Worm (Caenorhabditis elegans) whole organism, L2 larva: ENCODE measurements around the gene lgc-14.
A peak's percentile ranks its signal among the peaks of the same experiment; 100 is the strongest.

ENCODE experiments used
- C34F6.9 ChIP-seq: fragments of 150-350 bp; optimal IDR thresholded peaks from 2 replicates; lab custom pipeline; 2014; ENCODE audit warnings: missing biosample characterization, missing genetic modification characterization
- F13H6.1 ChIP-seq: sonication (generic microtip); optimal IDR thresholded peaks from 2 replicates; lab custom pipeline; 2016; ENCODE audit warnings: missing genetic modification characterization, missing compliant biosample characterization
- ama-1 ChIP-seq: fragments of 150-350 bp; optimal IDR thresholded peaks from 2 replicates; lab custom pipeline; 2018; ENCODE audit warnings: inconsistent platforms
- blmp-1 ChIP-seq: sonication (generic microtip); optimal IDR thresholded peaks from 2 replicates; lab custom pipeline; 2017; ENCODE audit warnings: missing genetic modification characterization, mild to moderate bottlenecking, missing compliant biosample characterization, antibody characterized with exemption, moderate library complexity; ENCODE audit not compliant: insufficient read depth
- ceh-16 ChIP-seq: fragments of 150-350 bp; optimal IDR thresholded peaks from 2 replicates; lab custom pipeline; 2014; ENCODE audit warnings: missing biosample characterization, missing genetic modification characterization
- ceh-82 ChIP-seq: fragments of 150-350 bp; optimal IDR thresholded peaks from 2 replicates; lab custom pipeline; 2014; ENCODE audit warnings: missing biosample characterization, missing genetic modification characterization
- crh-2 ChIP-seq: sonication (generic microtip); optimal IDR thresholded peaks from 2 replicates; lab custom pipeline; 2017; ENCODE audit warnings: missing biosample characterization, missing genetic modification characterization
- dmd-4 ChIP-seq: sonication (generic microtip); optimal IDR thresholded peaks from 2 replicates; lab custom pipeline; 2017; ENCODE audit warnings: missing biosample characterization, missing genetic modification characterization
- elt-1 ChIP-seq: fragments of 150-350 bp; optimal IDR thresholded peaks from 2 replicates; lab custom pipeline; 2014; ENCODE audit warnings: missing biosample characterization, missing genetic modification characterization
- elt-3 ChIP-seq: sonication (generic microtip); optimal IDR thresholded peaks from 2 replicates; lab custom pipeline; 2017; ENCODE audit warnings: missing biosample characterization, missing genetic modification characterization
- fos-1 ChIP-seq: fragments of 150-350 bp; optimal IDR thresholded peaks from 2 replicates; lab custom pipeline; 2014; ENCODE audit warnings: missing biosample characterization, missing genetic modification characterization
- gmeb-1 ChIP-seq: fragments of 150-350 bp; optimal IDR thresholded peaks from 2 replicates; lab custom pipeline; 2014; ENCODE audit warnings: missing biosample characterization, missing genetic modification characterization
- lin-11 ChIP-seq: fragments of 150-350 bp; sonication (generic microtip); optimal IDR thresholded peaks from 2 replicates; lab custom pipeline; 2014; ENCODE audit warnings: missing biosample characterization, missing genetic modification characterization, inconsistent platforms, mixed read lengths
- lin-39 ChIP-seq: fragments of 150-350 bp; optimal IDR thresholded peaks from 2 replicates; lab custom pipeline; 2014; ENCODE audit warnings: missing biosample characterization, missing genetic modification reagents, missing genetic modification characterization
- mab-5 ChIP-seq: fragments of 150-350 bp; optimal IDR thresholded peaks from 2 replicates; lab custom pipeline; 2014; ENCODE audit warnings: missing biosample characterization, missing genetic modification characterization
- mdl-1 ChIP-seq, 2 experiments: fragments of 150-350 bp in 1 of 2; sonication (generic microtip) in 1 of 2; optimal IDR thresholded peaks; 2 replicates each; lab custom pipeline; 2017; ENCODE audit warnings: missing biosample characterization in 2 of 2, missing genetic modification characterization in 2 of 2
- nhr-10 ChIP-seq: sonication (generic microtip); optimal IDR thresholded peaks from 2 replicates; lab custom pipeline; 2017; ENCODE audit warnings: missing biosample characterization, missing genetic modification characterization
- nhr-11 ChIP-seq: fragments of 150-350 bp; optimal IDR thresholded peaks from 2 replicates; lab custom pipeline; 2014; ENCODE audit warnings: missing biosample characterization, missing genetic modification characterization
- nhr-129 ChIP-seq: fragments of 150-350 bp; optimal IDR thresholded peaks from 2 replicates; lab custom pipeline; 2014; ENCODE audit warnings: missing biosample characterization, missing genetic modification characterization
- nhr-21 ChIP-seq: fragments of 150-350 bp; optimal IDR thresholded peaks from 2 replicates; lab custom pipeline; 2014; ENCODE audit warnings: missing biosample characterization, missing genetic modification characterization
- nhr-23 ChIP-seq: fragments of 150-350 bp; optimal IDR thresholded peaks from 2 replicates; lab custom pipeline; 2014; ENCODE audit warnings: missing biosample characterization, missing genetic modification reagents, missing genetic modification characterization
- nhr-237 ChIP-seq: fragments of 150-350 bp; optimal IDR thresholded peaks from 2 replicates; lab custom pipeline; 2014; ENCODE audit warnings: missing biosample characterization, missing genetic modification characterization
- nhr-25 ChIP-seq: fragments of 150-350 bp; sonication (generic microtip); optimal IDR thresholded peaks from 3 replicates; lab custom pipeline; 2014; ENCODE audit warnings: missing biosample characterization, missing genetic modification characterization
- nhr-6 ChIP-seq: fragments of 150-350 bp; optimal IDR thresholded peaks from 2 replicates; lab custom pipeline; 2014; ENCODE audit warnings: missing biosample characterization, missing genetic modification characterization
- sem-4 ChIP-seq: fragments of 150-350 bp; optimal IDR thresholded peaks from 2 replicates; lab custom pipeline; 2014; ENCODE audit warnings: missing biosample characterization, missing genetic modification reagents, missing genetic modification characterization
- sma-9 ChIP-seq, 2 experiments: fragments of 150-350 bp in 1 of 2; sonication (generic microtip) in 1 of 2; optimal IDR thresholded peaks; 2 replicates each; lab custom pipeline; 2014 to 2016; ENCODE audit warnings: missing genetic modification characterization in 2 of 2, mild to moderate bottlenecking in 1 of 2, missing biosample characterization in 1 of 2, missing compliant biosample characterization in 1 of 2, missing genetic modification reagents in 1 of 2, moderate library complexity in 1 of 2
- snpc-4 ChIP-seq: fragments of 150-350 bp; optimal IDR thresholded peaks from 2 replicates; lab custom pipeline; 2014; ENCODE audit warnings: missing biosample characterization, missing genetic modification characterization
- unc-55 ChIP-seq: fragments of 150-350 bp; sonication (generic microtip); optimal IDR thresholded peaks from 3 replicates; lab custom pipeline; 2014; ENCODE audit warnings: missing biosample characterization, missing genetic modification reagents, missing genetic modification characterization
- unc-62 ChIP-seq: fragments of 150-350 bp; optimal IDR thresholded peaks from 2 replicates; lab custom pipeline; 2014; ENCODE audit warnings: missing biosample characterization, missing genetic modification reagents, missing genetic modification characterization
- zag-1 ChIP-seq: fragments of 150-350 bp; optimal IDR thresholded peaks from 2 replicates; lab custom pipeline; 2014; ENCODE audit warnings: missing biosample characterization, missing genetic modification characterization
- ztf-11 ChIP-seq: sonication (generic microtip); optimal IDR thresholded peaks from 2 replicates; lab custom pipeline; 2017; ENCODE audit warnings: missing biosample characterization, missing genetic modification characterization
- ztf-4 ChIP-seq: fragments of 150-350 bp; optimal IDR thresholded peaks from 2 replicates; lab custom pipeline; 2014; ENCODE audit warnings: missing biosample characterization, missing genetic modification characterization

lgc-14 gene

DNA sequence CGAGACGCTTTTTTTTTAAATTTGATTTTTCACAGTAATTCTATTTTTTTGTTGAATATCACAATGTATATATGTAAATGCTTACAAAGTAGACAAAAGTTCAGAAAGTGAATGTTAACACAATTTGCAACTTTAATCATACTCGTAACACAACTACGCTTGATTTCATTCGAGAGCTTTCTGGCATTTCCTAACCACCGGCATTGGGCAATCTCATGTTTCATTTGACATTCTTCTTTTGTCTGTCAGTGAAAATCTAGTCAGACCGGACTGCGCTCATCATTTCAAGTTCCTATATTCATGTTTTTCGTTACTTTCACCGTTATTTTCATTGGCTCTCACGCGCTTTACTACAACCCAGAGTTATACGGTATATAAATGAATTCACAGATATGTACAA lies at the start of gene lgc-14:
Gene lgc-14, plus strand, starts transcription at position 301 of the 400 bp plus-strand sequence.
- no peak for TF ChIP-seq nhr-6 (tag; lab: Kevin White, UChicago)

DNA sequence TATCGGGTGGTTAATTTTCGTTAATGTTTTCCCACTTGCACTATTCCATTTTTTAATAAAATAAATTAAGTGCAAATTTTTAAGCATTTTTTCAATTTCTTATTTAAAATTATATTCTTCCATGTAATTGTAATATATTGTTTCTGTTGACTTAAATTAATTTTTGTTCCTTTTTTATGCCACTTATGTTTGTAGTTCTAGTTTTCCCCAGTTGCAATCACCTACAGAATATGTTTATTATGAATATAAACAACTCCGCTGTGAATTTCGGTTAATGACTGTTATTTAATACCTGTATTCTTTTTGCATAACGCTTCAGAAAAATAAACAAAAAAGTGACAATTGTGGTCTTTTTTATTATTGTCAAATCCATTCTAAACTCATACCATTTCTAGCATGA lies 46.4 kb upstream of the lgc-14 start, which contains the start of gene lgc-23:
Gene lgc-23, plus strand, starts transcription at position 301 of the 400 bp plus-strand sequence.
- no peak for TF ChIP-seq gmeb-1 (tag; lab: Kevin White, UChicago)
- TF ChIP-seq nhr-10 (tag; lab: Kevin White, UChicago) = no peak
- TF ChIP-seq ama-1 (lab: Kevin White, UChicago) = no peak
- TF ChIP-seq nhr-11 (tag; lab: Kevin White, UChicago) = no peak

DNA sequence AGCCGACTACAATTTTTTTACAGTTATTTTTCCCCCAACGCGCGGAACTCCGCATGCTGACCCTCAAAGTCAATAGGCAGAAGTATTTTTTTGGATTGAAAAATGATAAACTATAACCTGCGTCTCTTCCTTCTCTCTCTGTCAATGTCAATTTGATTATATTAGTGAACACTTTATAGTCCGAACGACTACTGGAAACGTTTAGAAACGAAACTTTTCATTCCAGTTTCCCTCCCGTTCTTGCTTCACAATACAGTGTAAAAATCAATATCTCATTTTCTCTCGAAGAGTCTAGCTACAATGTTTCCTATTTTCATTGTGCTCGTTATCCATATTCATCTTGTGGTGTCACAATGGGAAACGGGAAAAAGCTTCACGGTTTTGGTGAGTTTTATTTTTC lies 43.1 kb upstream of the lgc-14 start, which contains the start of gene lgc-24:
Gene lgc-24, plus strand, starts transcription at position 301 of the 400 bp plus-strand sequence.
- TF ChIP-seq F13H6.1 (tag; lab: Kevin White, UChicago) = no peak
- no peak for TF ChIP-seq mdl-1 (tag; optimal IDR thresholded peaks at IDR 0.05; lab: Kevin White, UChicago)
- no peak for TF ChIP-seq ama-1 (lab: Kevin White, UChicago)
- TF ChIP-seq elt-1 = no peak
- TF ChIP-seq ceh-82 = no peak
- TF ChIP-seq lin-39 (tag; lab: Kevin White, UChicago) = no peak
- no peak for TF ChIP-seq sma-9 (GFP tag; optimal IDR thresholded peaks at IDR 0.05; lab: Kevin White, UChicago)
- TF ChIP-seq sma-9 (tag; optimal IDR thresholded peaks at IDR 0.05; lab: Kevin White, UChicago) = no peak
- no peak for TF ChIP-seq sem-4 (tag; lab: Kevin White, UChicago)
- TF ChIP-seq unc-55 (GFP tag; lab: Kevin White, UChicago) = no peak
- no peak for TF ChIP-seq gmeb-1 (tag; lab: Kevin White, UChicago)
- no peak for TF ChIP-seq nhr-21
- TF ChIP-seq ztf-11 (tag; lab: Kevin White, UChicago) = no peak
- TF ChIP-seq nhr-6 (tag; lab: Kevin White, UChicago) = no peak
- no peak for TF ChIP-seq nhr-237 (tag; lab: Kevin White, UChicago)
- TF ChIP-seq nhr-10 (tag; lab: Kevin White, UChicago) = no peak

DNA sequence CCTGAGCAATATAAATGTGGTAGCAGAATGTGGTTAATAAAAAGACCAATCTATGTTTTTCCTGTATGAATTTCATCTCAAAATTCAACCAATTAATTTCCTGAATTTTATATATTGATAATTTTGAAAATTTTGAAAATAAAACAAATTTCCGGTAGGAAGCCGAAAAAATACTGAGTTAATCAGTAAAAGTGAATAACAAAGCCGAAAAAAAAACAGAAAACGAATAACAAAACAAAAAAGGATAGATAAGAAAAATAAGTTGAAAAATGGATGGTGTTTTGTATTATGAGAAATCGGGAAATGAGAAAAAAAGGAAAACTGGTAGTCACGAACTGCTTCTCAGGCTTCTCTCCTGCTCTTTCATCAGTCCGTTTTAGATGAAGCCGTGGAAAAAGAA lies 37.5 kb upstream of the lgc-14 start, which contains the start of gene tmem-145:
Gene tmem-145, minus strand, starts transcription at position 101 of the 400 bp plus-strand sequence.
- TF ChIP-seq ama-1 (lab: Kevin White, UChicago) = no peak
- TF ChIP-seq, all 48 proteins: peak for 0

DNA sequence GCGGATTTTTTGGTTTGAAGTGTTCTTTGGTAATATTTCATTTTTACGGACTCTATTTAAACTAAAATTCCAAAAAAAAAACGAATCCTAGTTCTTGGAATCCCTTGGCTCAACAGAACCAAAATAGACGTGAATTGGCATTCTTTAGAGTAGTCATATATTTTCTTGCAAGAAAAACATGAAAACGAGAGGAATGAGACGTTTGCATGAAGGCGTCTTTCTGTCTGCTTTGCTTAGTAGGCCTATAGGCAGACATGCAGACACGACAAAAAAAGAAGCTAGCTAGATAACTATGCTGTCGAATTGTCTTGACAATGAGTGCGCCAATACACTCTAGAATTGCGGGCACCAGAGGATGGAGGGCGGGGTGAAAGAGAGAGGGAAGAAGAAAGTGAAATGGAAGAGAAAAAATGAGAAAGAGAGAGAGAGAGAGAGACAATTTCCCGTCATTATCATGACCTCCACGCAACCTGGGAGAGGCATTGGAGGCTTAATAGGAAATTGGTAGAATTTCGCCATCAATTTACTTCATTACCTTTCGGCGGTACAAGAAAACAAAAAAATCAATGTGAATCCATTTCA lies 30.6 kb upstream of the lgc-14 start:
- peak; percentile 59 for TF ChIP-seq unc-55 (GFP tag; lab: Kevin White, UChicago)
- TF ChIP-seq blmp-1 (tag; lab: Kevin White, UChicago) = peak; percentile 80
- no peak for TF ChIP-seq unc-62
- TF ChIP-seq elt-1 = no peak
- TF ChIP-seq snpc-4 (tag; lab: Kevin White, UChicago) = no peak
- no peak for TF ChIP-seq ceh-16 (tag; lab: Kevin White, UChicago)
- no peak for TF ChIP-seq elt-3 (tag; lab: Kevin White, UChicago)
- peak; percentile 14 for TF ChIP-seq mab-5 (tag; lab: Kevin White, UChicago)
- peak; percentile 55 for TF ChIP-seq nhr-129 (tag; lab: Kevin White, UChicago)
- TF ChIP-seq sem-4 (tag; lab: Kevin White, UChicago) = peak; percentile 58
- TF ChIP-seq lin-11 (tag; lab: Kevin White, UChicago) = no peak
- peak; percentile 69 for TF ChIP-seq nhr-25 (tag; lab: Kevin White, UChicago)
- no peak for TF ChIP-seq fos-1 (tag; lab: Kevin White, UChicago)
- no peak for TF ChIP-seq ztf-4 (tag; lab: Kevin White, UChicago)
- TF ChIP-seq C34F6.9 = no peak
- TF ChIP-seq zag-1 (tag; lab: Kevin White, UChicago) = no peak
- TF ChIP-seq ceh-82 = no peak
- no peak for TF ChIP-seq dmd-4
- peak; percentile 26 for TF ChIP-seq sma-9 (GFP tag; optimal IDR thresholded peaks at IDR 0.05; lab: Kevin White, UChicago)
- TF ChIP-seq sma-9 (tag; optimal IDR thresholded peaks at IDR 0.05; lab: Kevin White, UChicago) = no peak
- no peak for TF ChIP-seq gmeb-1 (tag; lab: Kevin White, UChicago)
- TF ChIP-seq lin-39 (tag; lab: Kevin White, UChicago) = no peak
- TF ChIP-seq crh-2 (tag; lab: Kevin White, UChicago) = no peak
- TF ChIP-seq nhr-23 = no peak
- no peak for TF ChIP-seq ztf-11 (tag; lab: Kevin White, UChicago)
- peak; percentile 15 for TF ChIP-seq F13H6.1 (tag; lab: Kevin White, UChicago)
- TF ChIP-seq, all 48 proteins: peak for 8
